Worm (Caenorhabditis elegans): Measurements from ENCODE around the gene ZK402.1.

Gene ZK402.1

ce11 chrX:1412844-1413243, 8.8 kb downstream of the ZK402.1 start, which contains the start of gene srh-19:
Gene srh-19, plus strand, starts transcription at chrX:1413144.
- TF ChIP-seq hlh-13 (GFP tag; optimal IDR thresholded peaks at IDR 0.05) (no peak), mec-3 (tag; optimal IDR thresholded peaks at IDR 0.05; ENCODE audit: borderline replicate concordance) (no peak)

- TF ChIP-seq F13H6.1 (tag; optimal IDR thresholded peaks at IDR 0.05): no peak
- TF ChIP-seq che-1 (tag; optimal IDR thresholded peaks at IDR 0.05): no peak
- no peak for TF ChIP-seq ceh-24 (tag; optimal IDR thresholded peaks at IDR 0.05)
- TF ChIP-seq ama-1 (optimal IDR thresholded peaks at IDR 0.05): no peak
- no peak for TF ChIP-seq syd-9 (tag; optimal IDR thresholded peaks at IDR 0.05)
- TF ChIP-seq sox-4 (tag; optimal IDR thresholded peaks at IDR 0.05): no peak
- TF ChIP-seq nhr-11 (tag; optimal IDR thresholded peaks at IDR 0.05): no peak
- TF ChIP-seq unc-42 (tag; optimal IDR thresholded peaks at IDR 0.05): no peak
- no peak for TF ChIP-seq pha-4 (tag; optimal IDR thresholded peaks at IDR 0.05)
- TF ChIP-seq fax-1 (tag; optimal IDR thresholded peaks at IDR 0.05): no peak
- no peak for TF ChIP-seq nfya-1 (tag; optimal IDR thresholded peaks at IDR 0.05)
- TF ChIP-seq Y22D7AL.16 (tag; optimal IDR thresholded peaks at IDR 0.05): no peak
- no peak for TF ChIP-seq ztf-16 (tag; optimal IDR thresholded peaks at IDR 0.05)
- TF ChIP-seq ceh-45 (GFP tag; IDR thresholded peaks at IDR 0.05): no peak
Measured at ce11 chrX:1416776-1417354, 12.8 kb downstream of the ZK402.1 start, which contains the start of the genes F19G12.4 and F19G12.8. Gene F19G12.4, plus strand, starts transcription at chrX:1417304. Gene F19G12.8, plus strand, starts transcription at chrX:1417320.

ce11 chrX:1419163-1419696, 15.2 kb downstream of the ZK402.1 start, which contains the start of gene F19G12.9:
Gene F19G12.9, plus strand, starts transcription at chrX:1419213.
- TF ChIP-seq dmd-4 (tag; optimal IDR thresholded peaks at IDR 0.05; ENCODE audit: borderline replicate concordance) (no peak), ceh-19 (GFP tag; optimal IDR thresholded peaks at IDR 0.05) (no peak), ceh-48 (tag; optimal IDR thresholded peaks at IDR 0.05) (no peak), sdc-2 (tag; optimal IDR thresholded peaks at IDR 0.05) (no peak), elt-4 (tag; optimal IDR thresholded peaks at IDR 0.05) (no peak), tbx-2 (tag; optimal IDR thresholded peaks at IDR 0.05) (no peak), gmeb-2 (tag; optimal IDR thresholded peaks at IDR 0.05) (no peak), ceh-2 (tag; optimal IDR thresholded peaks at IDR 0.05) (no peak), K02D7.2 (tag; optimal IDR thresholded peaks at IDR 0.05) (no peak), rnt-1 (tag; optimal IDR thresholded peaks at IDR 0.05) (no peak), sox-2 (GFP tag; IDR thresholded peaks at IDR 0.05) (no peak), mec-3 (tag; optimal IDR thresholded peaks at IDR 0.05; ENCODE audit: borderline replicate concordance) (no peak), ceh-34 (tag; optimal IDR thresholded peaks at IDR 0.05) (no peak), nfya-1 (tag; optimal IDR thresholded peaks at IDR 0.05) (no peak), ceh-6 (GFP tag; optimal IDR thresholded peaks at IDR 0.05) (no peak), hlh-13 (GFP tag; optimal IDR thresholded peaks at IDR 0.05) (no peak)

ce11 chrX:1420524-1420923, 16.5 kb downstream of the ZK402.1 start:
- no peak for TF ChIP-seq rnt-1 (tag; optimal IDR thresholded peaks at IDR 0.05)
- TF ChIP-seq mec-3 (tag; optimal IDR thresholded peaks at IDR 0.05; ENCODE audit: borderline replicate concordance): no peak
- no peak for TF ChIP-seq pat-9 (tag; optimal IDR thresholded peaks at IDR 0.05)
- no peak for TF ChIP-seq ceh-2 (tag; optimal IDR thresholded peaks at IDR 0.05)
- TF ChIP-seq ceh-34 (tag; optimal IDR thresholded peaks at IDR 0.05): no peak
- TF ChIP-seq dmd-4 (tag; optimal IDR thresholded peaks at IDR 0.05; ENCODE audit: borderline replicate concordance): no peak
- TF ChIP-seq nfya-1 (tag; optimal IDR thresholded peaks at IDR 0.05): no peak

- no peak for TF ChIP-seq ceh-31 (tag; optimal IDR thresholded peaks at IDR 0.05)
- TF ChIP-seq tbx-7 (tag; optimal IDR thresholded peaks at IDR 0.05): no peak
- TF ChIP-seq nfya-1 (tag; optimal IDR thresholded peaks at IDR 0.05): no peak
- TF ChIP-seq ets-4 (tag; optimal IDR thresholded peaks at IDR 0.05): no peak
- TF ChIP-seq dve-1 (tag; optimal IDR thresholded peaks at IDR 0.05): no peak
- TF ChIP-seq mec-3 (tag; optimal IDR thresholded peaks at IDR 0.05; ENCODE audit: borderline replicate concordance): no peak
- TF ChIP-seq ttx-3 (tag; optimal IDR thresholded peaks at IDR 0.05): no peak
- no peak for TF ChIP-seq ref-2 (tag; optimal IDR thresholded peaks at IDR 0.05)
- TF ChIP-seq tbx-2 (tag; optimal IDR thresholded peaks at IDR 0.05): no peak
- no peak for TF ChIP-seq ceh-24 (tag; optimal IDR thresholded peaks at IDR 0.05)
Measured at ce11 chrX:1424509-1424908, 20.4 kb downstream of the ZK402.1 start, which contains the start of gene F19G12.3. Gene F19G12.3, plus strand, starts transcription at chrX:1424809.

Measured in whole organism, late embryonic.